Fruit fly (Drosophila melanogaster): ENCODE data around the gene CG14384.
A peak's percentile ranks its signal among the peaks of the same experiment; 100 is the strongest.

CG14384 gene

dm6 chr3R:13012351-13012750 is 44.8 kb upstream of the CG14384 start (continued):
- TF ChIP-seq CG6808 (GFP tag; optimal IDR thresholded peaks at IDR 0.05): peak; percentile 69
- peak; percentile 67 for TF ChIP-seq CG10669 (GFP tag; optimal IDR thresholded peaks at IDR 0.05)
- peak; percentile 73 for TF ChIP-seq acj6 (GFP tag; optimal IDR thresholded peaks at IDR 0.05)
- TF ChIP-seq Eip93F (GFP tag; optimal IDR thresholded peaks at IDR 0.05): no peak
- peak; percentile 66 for TF ChIP-seq topi (GFP tag; optimal IDR thresholded peaks at IDR 0.05)
- TF ChIP-seq salr (GFP tag; optimal IDR thresholded peaks at IDR 0.05): peak; percentile 50 to 55
- peak; percentile 63 for TF ChIP-seq Ets96B (tag; optimal IDR thresholded peaks at IDR 0.05)
- TF ChIP-seq CG9139 (GFP tag; optimal IDR thresholded peaks at IDR 0.05): peak; percentile 64
- peak; percentile 47 for TF ChIP-seq spab (GFP tag; optimal IDR thresholded peaks at IDR 0.05)
- peak; percentile 73 for TF ChIP-seq Sox15 (GFP tag; optimal IDR thresholded peaks at IDR 0.05)
- TF ChIP-seq CG15336 (GFP tag; IDR thresholded peaks at IDR 0.05): no peak; the same call in 1 of the 2 replicates

dm6 chr3R:13011621-13011963 is 44.1 kb upstream of the CG14384 start, which contains the start of gene CtBP:
Gene CtBP, plus strand, starts transcription at chr3R:13011649.
- TF ChIP-seq CG11902 (GFP tag; optimal IDR thresholded peaks at IDR 0.05) (no peak), CG31627 (GFP tag; optimal IDR thresholded peaks at IDR 0.05) (no peak), Sox102F (GFP tag; optimal IDR thresholded peaks at IDR 0.05) (no peak), CG1621 (tag; optimal IDR thresholded peaks at IDR 0.05) (peak; percentile 92), CG8319 (GFP tag; optimal IDR thresholded peaks at IDR 0.05) (no peak), spab (GFP tag; optimal IDR thresholded peaks at IDR 0.05) (no peak), CG32006 (GFP tag; optimal IDR thresholded peaks at IDR 0.05) (no peak), CG8632 (GFP tag; optimal IDR thresholded peaks at IDR 0.05) (no peak), CG8119 (GFP tag; IDR thresholded peaks at IDR 0.05) (0 out of 3 replicates have a peak, but pooled peaks have one; percentile 26), CG34406 (GFP tag; optimal IDR thresholded peaks at IDR 0.05) (no peak), CG16779 (tag; optimal IDR thresholded peaks at IDR 0.05) (peak; percentile 15), CG6854 (GFP tag; optimal IDR thresholded peaks at IDR 0.05) (peak; percentile 40), ss (GFP tag; optimal IDR thresholded peaks at IDR 0.05) (peak in 1 of 2 experiments; percentile 31)

- 0 out of 2 replicates have a peak, but pooled peaks have one; percentile 17 for TF ChIP-seq CG15336 (GFP tag; IDR thresholded peaks at IDR 0.05)
- TF ChIP-seq Eip78C (GFP tag): peak; percentile 31
- TF ChIP-seq CG11762 (GFP tag; optimal IDR thresholded peaks at IDR 0.05; ENCODE audit: insufficient read depth): no peak
- peak; percentile 87 for TF ChIP-seq Sox14 (GFP tag; optimal IDR thresholded peaks at IDR 0.05)
- TF ChIP-seq CG6854 (GFP tag; optimal IDR thresholded peaks at IDR 0.05): peak; percentile 2
- peak; percentile 50; the same call in 1 of the 3 replicates for TF ChIP-seq CG6163 (GFP tag; IDR thresholded peaks at IDR 0.05)
- TF ChIP-seq CG8319 (GFP tag; optimal IDR thresholded peaks at IDR 0.05): peak; percentile 21
- 0 out of 3 replicates have a peak, but pooled peaks have one; percentile 28 for TF ChIP-seq CG8119 (GFP tag; IDR thresholded peaks at IDR 0.05)
- peak; percentile 73 for TF ChIP-seq vri (GFP tag; optimal IDR thresholded peaks at IDR 0.05)
- no peak for TF ChIP-seq CG6792 (GFP tag; optimal IDR thresholded peaks at IDR 0.05)
- no peak for TF ChIP-seq CG10631 (GFP tag; optimal IDR thresholded peaks at IDR 0.05)
Observed at dm6 chr3R:13010905-13011620, 43.6 kb upstream of the CG14384 start, which contains the start of gene CG8031. Gene CG8031, minus strand, starts transcription at chr3R:13011310.

- TF ChIP-seq Eip78C (GFP tag): no peak
- TF ChIP-seq Smox (GFP tag; optimal IDR thresholded peaks at IDR 0.05): no peak
- no peak for TF ChIP-seq Ets96B (tag; optimal IDR thresholded peaks at IDR 0.05)
- no peak for TF ChIP-seq achi (GFP tag; optimal IDR thresholded peaks at IDR 0.05)
- TF ChIP-seq spab (GFP tag; optimal IDR thresholded peaks at IDR 0.05): no peak
- no peak for TF ChIP-seq net (GFP tag; optimal IDR thresholded peaks at IDR 0.05)
Observed at dm6 chr3R:13009595-13009994, 42.1 kb upstream of the CG14384 start, which contains the start of gene CG11656. Gene CG11656, plus strand, starts transcription at chr3R:13009895.
